Fruit fly (Drosophila melanogaster) whole organism: Measurements from ENCODE around the gene Tgs1.

Experiments used
- CG8478 ChIP-seq: fragments of >200 bp; optimal IDR thresholded peaks from 2 replicates; lab custom pipeline; 2018; ENCODE audit warnings: inconsistent platforms
- Dll ChIP-seq: fragments of >200 bp; optimal IDR thresholded peaks from 2 replicates; lab custom pipeline; 2017
- EcR ChIP-seq, 2 experiments: fragments of >200 bp; optimal IDR thresholded peaks; 2 replicates each; lab custom pipeline; 2017; ENCODE audit warnings: missing biosample characterization in 2 of 2, missing genetic modification characterization in 2 of 2, missing genetic modification reagents in 2 of 2
- pan ChIP-seq: fragments of >200 bp; optimal IDR thresholded peaks from 2 replicates; lab custom pipeline; 2017
- psq ChIP-seq: fragments of >200 bp; optimal IDR thresholded peaks from 2 replicates; lab custom pipeline; 2017
- usp ChIP-seq: fragments of >200 bp; optimal IDR thresholded peaks from 2 replicates; lab custom pipeline; 2017; ENCODE audit warnings: missing biosample characterization, missing genetic modification characterization, mixed read lengths

- TF ChIP-seq EcR (GFP tag; optimal IDR thresholded peaks at IDR 0.05; lab: Kevin White, UChicago) = no peak
- TF ChIP-seq CG8478 (lab: Kevin White, UChicago) = no peak
- no peak for TF ChIP-seq pan (lab: Kevin White, UChicago)
- TF ChIP-seq usp = no peak
- no peak for TF ChIP-seq Dll (lab: Kevin White, UChicago)
- TF ChIP-seq psq (lab: Kevin White, UChicago) = no peak
These were observed 27.9 kb upstream of the Tgs1 start for dm6 chr3R:18227385-18227784.
